Worm (Caenorhabditis elegans) whole organism, L1 larva: ENCODE data around the gene Y57G7A.3.

Source experiments
- nhr-11 ChIP-seq: fragments of 150-350 bp; optimal IDR thresholded peaks from 2 replicates; lab custom pipeline; 2014; ENCODE audit warnings: missing biosample characterization, missing genetic modification characterization
- nhr-76 ChIP-seq: sonication (generic microtip); optimal IDR thresholded peaks from 2 replicates; lab custom pipeline; 2017; ENCODE audit warnings: missing biosample characterization, missing genetic modification characterization
- pqm-1 ChIP-seq: sonication (generic microtip); optimal IDR thresholded peaks from 3 replicates; lab custom pipeline; 2017; ENCODE audit warnings: missing biosample characterization, missing genetic modification characterization
- unc-86 ChIP-seq: sonication (generic microtip); optimal IDR thresholded peaks from 2 replicates; lab custom pipeline; 2016; ENCODE audit warnings: missing genetic modification characterization, missing compliant biosample characterization

DNA sequence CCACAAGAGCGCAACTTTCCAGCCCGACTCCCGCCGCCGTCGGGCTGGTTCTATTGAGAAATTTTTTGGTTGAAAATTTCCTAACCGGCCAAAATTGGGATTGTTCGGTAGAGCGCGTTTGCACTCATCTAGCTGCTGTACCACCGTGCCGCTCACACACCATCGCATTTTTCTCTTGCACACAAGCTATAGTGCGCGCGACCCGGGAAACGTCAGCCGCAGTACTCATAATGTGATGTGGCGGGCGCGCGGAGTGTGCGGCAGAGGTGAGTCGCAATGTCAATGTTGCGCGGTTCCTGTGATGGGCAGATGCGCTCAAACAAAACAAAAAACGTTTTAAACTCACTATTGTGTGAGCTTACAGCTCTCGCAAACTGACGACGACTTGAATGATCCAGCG, 597 bp upstream of the Y57G7A.3 start:
- no peak for TF ChIP-seq nhr-11
- TF ChIP-seq unc-86 (tag; lab: Kevin White, UChicago): no peak
- no peak for TF ChIP-seq pqm-1 (tag; lab: Kevin White, UChicago)
- TF ChIP-seq nhr-76 (tag; lab: Kevin White, UChicago): no peak
